Worm (Caenorhabditis elegans): ENCODE measurements around the gene Y43F8B.29.

- TF ChIP-seq nhr-76 (tag; optimal IDR thresholded peaks at IDR 0.05) (no peak), lin-39 (tag; optimal IDR thresholded peaks at IDR 0.05) (no peak), tbx-2 (tag; optimal IDR thresholded peaks at IDR 0.05) (no peak), mml-1 (tag; optimal IDR thresholded peaks at IDR 0.05) (no peak), fos-1 (tag; optimal IDR thresholded peaks at IDR 0.05) (no peak), unc-62 (GFP tag; optimal IDR thresholded peaks at IDR 0.05) (no peak), nhr-77 (tag; optimal IDR thresholded peaks at IDR 0.05) (no peak), nfya-1 (tag; optimal IDR thresholded peaks at IDR 0.05; ENCODE audit: insufficient read depth) (no peak), ceh-82 (tag; optimal IDR thresholded peaks at IDR 0.05) (no peak), snpc-4 (tag; optimal IDR thresholded peaks at IDR 0.05) (no peak), nhr-28 (tag; optimal IDR thresholded peaks at IDR 0.05) (no peak), ZK546.5 (tag; optimal IDR thresholded peaks at IDR 0.05) (no peak)
Measured at ce11 chrV:19482535-19482934, 8.9 kb upstream of the Y43F8B.29 start, which contains the start of gene Y43F8B.22.
